Fruit fly (Drosophila melanogaster) whole organism, embryonic: ENCODE measurements around the gene CG32036.

ENCODE experiments used
- CG1603 ChIP-seq: fragments of 200-800 bp; sonication (Bioruptor generic); optimal IDR thresholded peaks from 2 replicates; lab custom pipeline; 2019; ENCODE audit warnings: missing biosample characterization, mild to moderate bottlenecking, missing genetic modification characterization, moderate library complexity
- CG2202 ChIP-seq: fragments of 200-800 bp; sonication (Bioruptor generic); optimal IDR thresholded peaks from 2 replicates; lab custom pipeline; 2018; ENCODE audit warnings: missing biosample characterization, mild to moderate bottlenecking, missing genetic modification characterization
- Dref ChIP-seq: fragments of 200-800 bp; sonication (Bioruptor generic); IDR thresholded peaks from 2 replicates; pipeline ENCODE4 v1.3.6; 2022; ENCODE audit warnings: missing biosample characterization, missing genetic modification characterization
- Nf-YC ChIP-seq: fragments of 200-800 bp; optimal IDR thresholded peaks from 3 replicates; lab custom pipeline; 2019; ENCODE audit warnings: missing biosample characterization, mild to moderate bottlenecking, missing genetic modification characterization, moderate library complexity
- gsb ChIP-seq: fragments of 200-800 bp; sonication (Bioruptor generic); IDR thresholded peaks from 2 replicates; pipeline ENCODE4 v1.3.6; 2022; ENCODE audit warnings: missing biosample characterization, missing genetic modification characterization
- schlank ChIP-seq: fragments of 200-800 bp; sonication (Bioruptor generic); optimal IDR thresholded peaks from 2 replicates; lab custom pipeline; 2018; ENCODE audit warnings: missing biosample characterization, mild to moderate bottlenecking, missing genetic modification characterization

- TF ChIP-seq CG1603 = peak; percentile 79
- no peak for TF ChIP-seq Dref (GFP tag; lab: Robert Waterston, UW)
- TF ChIP-seq Nf-YC (tag; lab: Kevin White, UChicago) = no peak
- TF ChIP-seq CG2202 (tag; lab: Kevin White, UChicago) = no peak
- TF ChIP-seq gsb = no peak
- no peak for TF ChIP-seq schlank (tag; lab: Kevin White, UChicago)
Observed at dm6 chr3L:9461670-9462246, 27.3 kb downstream of the CG32036 start.
